Worm (Caenorhabditis elegans): ENCODE data around the gene Y16B4A.2.

Y16B4A.2 gene

ce11 chrX:14810718-14811117 lies 39.1 kb upstream of the Y16B4A.2 start, which contains the start of gene atf-4 (continued):
- TF ChIP-seq ZK337.2 (GFP tag; IDR thresholded peaks at IDR 0.05) (no peak), mes-2 (tag; optimal IDR thresholded peaks at IDR 0.05; ENCODE audit: poor library complexity, severe bottlenecking) (peak; percentile 52), rbr-2 (tag; optimal IDR thresholded peaks at IDR 0.05) (peak; percentile 16), lin-15B (tag; optimal IDR thresholded peaks at IDR 0.05) (no peak), dpl-1 (GFP tag; optimal IDR thresholded peaks at IDR 0.05) (peak; percentile 68), nhr-237 (tag; optimal IDR thresholded peaks at IDR 0.05) (no peak), ctbp-1 (GFP tag; IDR thresholded peaks at IDR 0.05) (no peak), egl-43 (GFP tag; IDR thresholded peaks at IDR 0.05) (peak; percentile 34; the same call in 1 of the 2 replicates), spr-1 (tag; optimal IDR thresholded peaks at IDR 0.05) (no peak), F49E8.2 (tag; optimal IDR thresholded peaks at IDR 0.05; ENCODE audit: borderline replicate concordance) (no peak), saeg-2 (GFP tag; IDR thresholded peaks at IDR 0.05) (no peak), zfp-3 (GFP tag; conservative IDR thresholded peaks at IDR 0.05) (no peak), mdl-1 (tag; optimal IDR thresholded peaks at IDR 0.05) (peak; percentile 81 to 95), lsy-2 (tag; optimal IDR thresholded peaks at IDR 0.05) (peak; percentile 47 to 73), aha-1 (tag) (peak; percentile 51), nhr-77 (tag; optimal IDR thresholded peaks at IDR 0.05) (peak; percentile 78), zag-1 (tag; optimal IDR thresholded peaks at IDR 0.05) (no peak), daf-12 (tag; optimal IDR thresholded peaks at IDR 0.05) (no peak), pqm-1 (tag; optimal IDR thresholded peaks at IDR 0.05) (peak; percentile 24), nhr-111 (GFP tag; optimal IDR thresholded peaks at IDR 0.05) (no peak), ceh-44 (GFP tag; IDR thresholded peaks at IDR 0.05) (no peak), zfp-2 (tag; optimal IDR thresholded peaks at IDR 0.05) (no peak), nhr-10 (tag; optimal IDR thresholded peaks at IDR 0.05) (peak; percentile 72), mep-1 (tag; optimal IDR thresholded peaks at IDR 0.05) (peak; percentile 75), hlh-11 (tag; optimal IDR thresholded peaks at IDR 0.05) (peak; percentile 87), unc-39 (tag; optimal IDR thresholded peaks at IDR 0.05) (no peak), nhr-102 (tag; optimal IDR thresholded peaks at IDR 0.05) (peak; percentile 38), Y105C5A.15 (GFP tag; IDR thresholded peaks at IDR 0.05) (no peak), vab-7 (GFP tag; IDR thresholded peaks at IDR 0.05) (no peak), daf-8 (GFP tag; IDR thresholded peaks at IDR 0.05) (no peak), mdt-29 (GFP tag; IDR thresholded peaks at IDR 0.05) (no peak), zip-2 (tag; optimal IDR thresholded peaks at IDR 0.05) (no peak), ceh-28 (tag; optimal IDR thresholded peaks at IDR 0.05) (peak; percentile 48), daf-16 (GFP tag; optimal IDR thresholded peaks at IDR 0.05) (no peak), daf-16 (tag; optimal IDR thresholded peaks at IDR 0.05) (peak; percentile 71), ceh-32 (tag; optimal IDR thresholded peaks at IDR 0.05; ENCODE audit: poor library complexity) (no peak), daf-19 (GFP tag; conservative IDR thresholded peaks at IDR 0.05) (no peak), nhr-25 (tag; optimal IDR thresholded peaks at IDR 0.05; ENCODE audit: borderline replicate concordance, insufficient read depth) (no peak), tra-1 (GFP tag; IDR thresholded peaks at IDR 0.05) (no peak), nhr-41 (GFP tag; IDR thresholded peaks at IDR 0.05) (no peak), madf-5 (GFP tag; IDR thresholded peaks at IDR 0.05) (no peak), F44E2.7 (GFP tag; IDR thresholded peaks at IDR 0.05) (no peak), F10B5.3 (tag; optimal IDR thresholded peaks at IDR 0.05) (no peak), dmd-6 (GFP tag; IDR thresholded peaks at IDR 0.05) (peak; percentile 87), lin-38 (GFP tag; IDR thresholded peaks at IDR 0.05) (no peak), nhr-42 (GFP tag; IDR thresholded peaks at IDR 0.05) (no peak), ztf-11 (tag; optimal IDR thresholded peaks at IDR 0.05) (no peak), lim-7 (GFP tag; IDR thresholded peaks at IDR 0.05) (no peak), hlh-30 (tag; optimal IDR thresholded peaks at IDR 0.05; ENCODE audit: insufficient read depth) (peak; percentile 95), ceh-62 (tag; optimal IDR thresholded peaks at IDR 0.05) (no peak), sdz-12 (GFP tag; optimal IDR thresholded peaks at IDR 0.05) (no peak), zip-11 (GFP tag; IDR thresholded peaks at IDR 0.05) (no peak), aly-2 (tag; optimal IDR thresholded peaks at IDR 0.05) (no peak)
